Fruit fly (Drosophila melanogaster) whole organism: ENCODE data around the gene CG6800.

Experiments used
- CG8478 ChIP-seq: fragments of >200 bp; optimal IDR thresholded peaks from 2 replicates; lab custom pipeline; 2018; ENCODE audit warnings: inconsistent platforms
- Dll ChIP-seq: fragments of >200 bp; optimal IDR thresholded peaks from 2 replicates; lab custom pipeline; 2017
- pan ChIP-seq: fragments of >200 bp; optimal IDR thresholded peaks from 2 replicates; lab custom pipeline; 2017
- usp ChIP-seq: fragments of >200 bp; optimal IDR thresholded peaks from 2 replicates; lab custom pipeline; 2017; ENCODE audit warnings: missing biosample characterization, missing genetic modification characterization, mixed read lengths

dm6 chr3R:21825775-21826558 lies 50.0 kb downstream of the CG6800 start:
- no peak for TF ChIP-seq usp
- no peak for TF ChIP-seq CG8478 (lab: Kevin White, UChicago)
- no peak for TF ChIP-seq pan
- TF ChIP-seq Dll (lab: Kevin White, UChicago) = no peak
